Worm (Caenorhabditis elegans) whole organism, young adult: ENCODE data around the gene C53A5.13.

Source experiments
- B0261.1 ChIP-seq: sonication (generic microtip); optimal IDR thresholded peaks from 2 replicates; lab custom pipeline; 2016; ENCODE audit warnings: mild to moderate bottlenecking, missing genetic modification characterization, moderate library complexity, missing compliant biosample characterization
- C06A6.2 ChIP-seq: fragments of 200-800 bp; sonication (Bioruptor generic); conservative IDR thresholded peaks from 2 replicates; pipeline ENCODE4 v1.3.6; 2022; ENCODE audit warnings: missing genetic modification characterization, missing compliant biosample characterization
- F33H1.4 ChIP-seq: fragments of 200-800 bp; sonication (Bioruptor generic); IDR thresholded peaks from 2 replicates; pipeline ENCODE4 v1.3.6; 2022; ENCODE audit warnings: missing genetic modification reagents, missing genetic modification characterization, missing compliant biosample characterization
- F49E8.2 ChIP-seq: sonication (generic microtip); optimal IDR thresholded peaks from 3 replicates; lab custom pipeline; 2017; ENCODE audit warnings: missing genetic modification characterization, mild to moderate bottlenecking, missing compliant biosample characterization, antibody characterized with exemption, moderate library complexity; ENCODE audit not compliant: insufficient read depth
- F57C9.4 ChIP-seq: sonication (generic microtip); optimal IDR thresholded peaks from 2 replicates; lab custom pipeline; 2017; ENCODE audit warnings: mild to moderate bottlenecking, missing genetic modification characterization, missing compliant biosample characterization
- K11D2.4 ChIP-seq: fragments of 200-800 bp; sonication (Bioruptor generic); IDR thresholded peaks from 2 replicates; pipeline ENCODE4 v1.3.6; 2022; ENCODE audit warnings: missing genetic modification reagents, missing genetic modification characterization, missing compliant biosample characterization
- K12H6.12 ChIP-seq: fragments of 200-800 bp; sonication (Bioruptor generic); optimal IDR thresholded peaks from 2 replicates; lab custom pipeline; 2018; ENCODE audit warnings: mild to moderate bottlenecking, missing genetic modification characterization, missing compliant biosample characterization
- Y56A3A.18 ChIP-seq: fragments of 200-800 bp; sonication (Bioruptor generic); IDR thresholded peaks from 2 replicates; pipeline ENCODE4 v1.3.6; 2022; ENCODE audit warnings: missing genetic modification reagents, missing genetic modification characterization, missing compliant biosample characterization
- Y67H2A.10 ChIP-seq: fragments of 200-800 bp; sonication (Bioruptor generic); conservative IDR thresholded peaks from 2 replicates; pipeline ENCODE4 v1.3.6; 2022; ENCODE audit warnings: missing genetic modification reagents, missing genetic modification characterization, missing compliant biosample characterization
- Y79H2A.3 ChIP-seq: fragments of 200-800 bp; sonication (Bioruptor generic); conservative IDR thresholded peaks from 2 replicates; pipeline ENCODE4 v1.3.6; 2022; ENCODE audit warnings: missing genetic modification reagents, missing genetic modification characterization, missing compliant biosample characterization
- ama-1 ChIP-seq, 3 experiments: fragments of 150-350 bp in 1 of 3; sonication (generic microtip) in 2 of 3; optimal IDR thresholded peaks; 2 replicates each; lab custom pipeline; 2014 to 2018; ENCODE audit warnings: missing biosample characterization in 2 of 3, missing genetic modification characterization in 2 of 3, missing genetic modification reagents in 2 of 3
- aptf-2 ChIP-seq: fragments of 200-800 bp; sonication (Bioruptor generic); conservative IDR thresholded peaks from 2 replicates; pipeline ENCODE4 v1.3.6; 2022; ENCODE audit warnings: missing genetic modification reagents, missing genetic modification characterization, missing compliant biosample characterization
- bed-1 ChIP-seq: fragments of 200-800 bp; sonication (Bioruptor generic); IDR thresholded peaks from 2 replicates; pipeline ENCODE4 v1.3.6; 2022; ENCODE audit warnings: missing genetic modification reagents, missing genetic modification characterization, missing compliant biosample characterization
- cebp-1 ChIP-seq, 2 experiments: fragments of 200-800 bp in 1 of 2; sonication (Bioruptor generic) in 1 of 2; sonication (generic microtip) in 1 of 2; IDR thresholded peaks in 1 of 2; optimal IDR thresholded peaks in 1 of 2; 2 replicates each; pipeline versions ENCODE4 v1.3.6 to Lab custom; 2017 to 2022; ENCODE audit warnings: missing compliant biosample characterization in 2 of 2, missing genetic modification characterization in 2 of 2, mild to moderate bottlenecking in 1 of 2, missing genetic modification reagents in 1 of 2, moderate library complexity in 1 of 2
- ceh-100 ChIP-seq: fragments of 200-800 bp; sonication (Bioruptor generic); IDR thresholded peaks from 2 replicates; pipeline ENCODE4 v1.3.6; 2022; ENCODE audit warnings: missing genetic modification reagents, missing genetic modification characterization, missing compliant biosample characterization
- ceh-27 ChIP-seq: fragments of 200-800 bp; sonication (Bioruptor generic); optimal IDR thresholded peaks from 2 replicates; lab custom pipeline; 2018; ENCODE audit warnings: mild to moderate bottlenecking, missing genetic modification characterization, moderate library complexity, missing compliant biosample characterization
- ceh-58 ChIP-seq: fragments of 200-800 bp; sonication (Bioruptor generic); IDR thresholded peaks from 2 replicates; pipeline ENCODE4 v1.3.6; 2022; ENCODE audit warnings: missing genetic modification characterization, missing compliant biosample characterization
- chd-7 ChIP-seq: sonication (generic microtip); optimal IDR thresholded peaks from 2 replicates; lab custom pipeline; 2016; ENCODE audit warnings: mild to moderate bottlenecking, missing genetic modification characterization, moderate library complexity, missing compliant biosample characterization
- die-1 ChIP-seq: sonication (generic microtip); optimal IDR thresholded peaks from 2 replicates; lab custom pipeline; 2016; ENCODE audit warnings: missing genotype, mild to moderate bottlenecking, missing genetic modification characterization, missing compliant biosample characterization
- dpl-1 ChIP-seq: fragments of 150-350 bp; optimal IDR thresholded peaks from 2 replicates; lab custom pipeline; 2014; ENCODE audit warnings: missing biosample characterization, missing genetic modification reagents, missing genetic modification characterization
- egl-44 ChIP-seq: fragments of 200-800 bp; sonication (Bioruptor generic); IDR thresholded peaks from 2 replicates; pipeline ENCODE4 v1.3.6; 2022; ENCODE audit warnings: missing genetic modification reagents, missing genetic modification characterization, missing compliant biosample characterization
- egrh-3 ChIP-seq: fragments of 200-800 bp; sonication (Bioruptor generic); IDR thresholded peaks from 2 replicates; pipeline ENCODE4 v1.3.6; 2022; ENCODE audit warnings: missing genetic modification reagents, missing genetic modification characterization, missing compliant biosample characterization
- fkh-3 ChIP-seq: sonication (generic microtip); optimal IDR thresholded peaks from 2 replicates; lab custom pipeline; 2016; ENCODE audit warnings: mild to moderate bottlenecking, missing genetic modification characterization, missing compliant biosample characterization
- hmg-1.2 ChIP-seq: fragments of 200-800 bp; sonication (Bioruptor generic); IDR thresholded peaks from 2 replicates; pipeline ENCODE4 v1.3.6; 2022; ENCODE audit warnings: missing genetic modification reagents, missing genetic modification characterization, missing compliant biosample characterization
- hsf-1 ChIP-seq: fragments of 200-800 bp; sonication (Bioruptor generic); IDR thresholded peaks from 2 replicates; pipeline ENCODE4 v1.3.6; 2022; ENCODE audit warnings: missing genetic modification reagents, missing genetic modification characterization, missing compliant biosample characterization
- lag-1 ChIP-seq: fragments of 200-800 bp; sonication (Bioruptor generic); IDR thresholded peaks from 2 replicates; pipeline ENCODE4 v1.3.6; 2022; ENCODE audit warnings: missing genetic modification reagents, missing genetic modification characterization, missing compliant biosample characterization
- let-607 ChIP-seq, 2 experiments: fragments of 200-800 bp in 1 of 2; sonication (Bioruptor generic) in 1 of 2; sonication (generic microtip) in 1 of 2; optimal IDR thresholded peaks; 2 replicates each; lab custom pipeline; 2016 to 2018; ENCODE audit warnings: mild to moderate bottlenecking in 2 of 2, missing compliant biosample characterization in 2 of 2, missing genetic modification characterization in 2 of 2, moderate library complexity in 2 of 2, missing genotype in 1 of 2
- lir-1 ChIP-seq: fragments of 200-800 bp; sonication (Bioruptor generic); conservative IDR thresholded peaks from 2 replicates; pipeline ENCODE4 v1.3.6; 2022; ENCODE audit warnings: missing genetic modification reagents, missing genetic modification characterization, missing compliant biosample characterization
- mcd-1 ChIP-seq: fragments of 200-800 bp; sonication (Bioruptor generic); IDR thresholded peaks from 2 replicates; pipeline ENCODE4 v1.3.6; 2022; ENCODE audit warnings: missing genetic modification reagents, missing genetic modification characterization, missing compliant biosample characterization
- mel-28 ChIP-seq: sonication (generic microtip); optimal IDR thresholded peaks from 2 replicates; lab custom pipeline; 2016; ENCODE audit warnings: borderline replicate concordance, mild to moderate bottlenecking, missing genetic modification characterization, missing compliant biosample characterization
- mxl-1 ChIP-seq: sonication (generic microtip); optimal IDR thresholded peaks from 2 replicates; lab custom pipeline; 2016; ENCODE audit warnings: missing genetic modification characterization, missing compliant biosample characterization
- nhr-120 ChIP-seq: fragments of 200-800 bp; sonication (Bioruptor generic); IDR thresholded peaks from 2 replicates; pipeline ENCODE4 v1.3.6; 2022; ENCODE audit warnings: missing genetic modification characterization, missing compliant biosample characterization
- pbrm-1 ChIP-seq: fragments of 200-800 bp; sonication (Bioruptor generic); IDR thresholded peaks from 2 replicates; pipeline ENCODE4 v1.3.6; 2022; ENCODE audit warnings: missing genetic modification reagents, missing genetic modification characterization, missing compliant biosample characterization
- pha-4 ChIP-seq: fragments of 150-350 bp; sonication (generic microtip); optimal IDR thresholded peaks from 2 replicates; lab custom pipeline; 2014; ENCODE audit warnings: missing biosample characterization, missing genetic modification reagents, missing genetic modification characterization
- rec-8 ChIP-seq, 2 experiments: sonication (generic microtip); optimal IDR thresholded peaks; 2 replicates each; lab custom pipeline; 2016; ENCODE audit warnings: mild to moderate bottlenecking in 2 of 2, missing genetic modification characterization in 2 of 2, missing genetic modification reagents in 2 of 2, missing genotype in 2 of 2, missing biosample characterization in 1 of 2, missing compliant biosample characterization in 1 of 2, moderate library complexity in 1 of 2
- repo-1 ChIP-seq: sonication (generic microtip); optimal IDR thresholded peaks from 2 replicates; lab custom pipeline; 2017; ENCODE audit warnings: mild to moderate bottlenecking, missing genetic modification characterization, missing compliant biosample characterization
- rpc-1 ChIP-seq, 2 experiments: fragments of 150-350 bp in 1 of 2; sonication (generic microtip) in 1 of 2; optimal IDR thresholded peaks; 2 replicates each; lab custom pipeline; 2014 to 2018; ENCODE audit warnings: missing biosample characterization in 1 of 2, missing genetic modification characterization in 1 of 2, missing genetic modification reagents in 1 of 2, missing genotype in 1 of 2
- sdz-38 ChIP-seq: sonication (generic microtip); optimal IDR thresholded peaks from 2 replicates; lab custom pipeline; 2016; ENCODE audit warnings: missing genotype, missing genetic modification characterization, missing compliant biosample characterization
- sea-2 ChIP-seq: fragments of 200-800 bp; sonication (Bioruptor generic); IDR thresholded peaks from 2 replicates; pipeline ENCODE4 v1.3.6; 2022; ENCODE audit warnings: missing genetic modification characterization, missing compliant biosample characterization
- snpc-1.1 ChIP-seq: sonication (generic microtip); optimal IDR thresholded peaks from 2 replicates; lab custom pipeline; 2017; ENCODE audit warnings: missing genetic modification characterization, mild to moderate bottlenecking, missing compliant biosample characterization, antibody characterized with exemption, moderate library complexity, missing genotype, missing genetic modification reagents; ENCODE audit not compliant: insufficient read depth
- sptf-2 ChIP-seq: fragments of 200-800 bp; sonication (Bioruptor generic); optimal IDR thresholded peaks from 2 replicates; lab custom pipeline; 2018; ENCODE audit warnings: mild to moderate bottlenecking, missing genetic modification characterization, missing compliant biosample characterization
- tbx-9 ChIP-seq: sonication (generic microtip); optimal IDR thresholded peaks from 2 replicates; lab custom pipeline; 2016; ENCODE audit warnings: borderline replicate concordance, missing genetic modification characterization, inconsistent platforms, missing compliant biosample characterization
- unc-62 ChIP-seq: fragments of 150-350 bp; optimal IDR thresholded peaks from 2 replicates; lab custom pipeline; 2014; ENCODE audit warnings: missing biosample characterization, missing genetic modification reagents, missing genetic modification characterization
- ztf-22 ChIP-seq: fragments of 200-800 bp; sonication (Bioruptor generic); optimal IDR thresholded peaks from 2 replicates; lab custom pipeline; 2018; ENCODE audit warnings: mild to moderate bottlenecking, missing genetic modification characterization, moderate library complexity, missing compliant biosample characterization
- ztf-25 ChIP-seq: fragments of 200-800 bp; sonication (Bioruptor generic); IDR thresholded peaks from 2 replicates; pipeline ENCODE4 v1.3.6; 2022; ENCODE audit warnings: missing genetic modification reagents, missing genetic modification characterization, missing compliant biosample characterization
- ztf-3 ChIP-seq: fragments of 200-800 bp; sonication (Bioruptor generic); optimal IDR thresholded peaks from 2 replicates; lab custom pipeline; 2018; ENCODE audit warnings: mild to moderate bottlenecking, missing genetic modification characterization, missing compliant biosample characterization

C53A5.13 gene

DNA sequence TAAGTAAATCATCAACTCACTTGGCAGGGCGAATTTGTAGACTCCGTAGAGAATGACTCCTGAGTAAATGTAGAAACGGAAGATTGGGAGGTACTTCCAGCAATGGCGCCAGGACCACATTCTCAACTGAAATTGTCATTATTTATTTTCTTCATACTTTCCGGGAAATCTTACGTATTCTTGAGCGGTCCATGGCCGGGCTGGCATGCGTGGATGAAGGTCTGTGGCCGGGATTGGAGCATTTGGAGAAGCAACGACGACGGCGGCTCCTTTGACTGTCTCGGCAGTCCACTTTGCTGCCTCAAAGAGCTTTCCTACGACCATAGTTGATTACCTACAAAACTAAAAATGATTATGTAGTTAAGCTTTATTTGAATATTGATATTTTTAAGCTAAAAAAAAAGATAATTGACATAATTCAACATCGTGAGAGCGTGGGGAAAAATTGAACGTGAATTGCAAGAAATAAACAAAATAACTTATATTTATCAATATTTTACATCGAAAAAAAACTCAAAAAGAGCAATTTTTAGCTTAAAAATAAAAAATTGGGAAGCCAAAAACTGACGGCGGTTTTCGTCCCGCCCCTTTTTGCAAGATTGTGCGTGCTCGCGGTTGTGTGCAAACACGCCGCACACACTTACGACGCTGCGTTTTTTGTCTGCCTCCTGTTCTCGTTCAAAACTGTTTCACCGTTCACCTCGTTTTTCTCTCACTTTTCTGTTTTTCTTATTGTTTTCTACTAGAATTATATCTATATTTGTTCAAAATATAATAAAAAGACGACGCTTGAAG is 22.7 kb upstream of the C53A5.13 start, which contains the start of gene ril-1 (continued):
- no peak for TF ChIP-seq ztf-25
- no peak for TF ChIP-seq snpc-1.1 (tag; lab: Kevin White, UChicago)
- no peak for TF ChIP-seq F49E8.2 (tag; lab: Kevin White, UChicago)
- no peak for TF ChIP-seq K11D2.4 (GFP tag; lab: Robert Waterston, UW)
- 0 out of 2 replicates have a peak, but pooled peaks have one; percentile 12 for TF ChIP-seq pbrm-1 (GFP tag; lab: Robert Waterston, UW)
- TF ChIP-seq ztf-3 (GFP tag; lab: Kevin White, UChicago): no peak
- TF ChIP-seq ceh-58 (GFP tag; lab: Robert Waterston, UW): no peak
- no peak for TF ChIP-seq die-1
- TF ChIP-seq repo-1 (tag; lab: Kevin White, UChicago): no peak
- TF ChIP-seq cebp-1 (GFP tag; IDR thresholded peaks at IDR 0.05; lab: Robert Waterston, UW): no peak
- peak; percentile 13 for TF ChIP-seq cebp-1 (tag; optimal IDR thresholded peaks at IDR 0.05; lab: Kevin White, UChicago)
- TF ChIP-seq sptf-2 (GFP tag; lab: Kevin White, UChicago): no peak
- no peak for TF ChIP-seq fkh-3 (tag; lab: Kevin White, UChicago)
- TF ChIP-seq lag-1 (GFP tag; lab: Robert Waterston, UW): no peak
- TF ChIP-seq B0261.1 (tag; lab: Kevin White, UChicago): no peak
- no peak for TF ChIP-seq egrh-3
- TF ChIP-seq mel-28 (tag; lab: Kevin White, UChicago): no peak
- no peak for TF ChIP-seq F57C9.4 (tag; lab: Kevin White, UChicago)
- TF ChIP-seq egl-44 (GFP tag; lab: Robert Waterston, UW): no peak
- no peak for TF ChIP-seq pha-4 (tag; lab: Kevin White, UChicago)
- TF ChIP-seq unc-62 (GFP tag; lab: Kevin White, UChicago): no peak
- no peak for TF ChIP-seq nhr-120
- no peak for TF ChIP-seq lir-1 (GFP tag; lab: Robert Waterston, UW)
- TF ChIP-seq tbx-9 (tag; lab: Kevin White, UChicago): no peak
- no peak for TF ChIP-seq aptf-2 (GFP tag; lab: Robert Waterston, UW)
- TF ChIP-seq ceh-27 (GFP tag; lab: Kevin White, UChicago): no peak
- TF ChIP-seq sdz-38 (tag; lab: Kevin White, UChicago): no peak
- no peak for TF ChIP-seq dpl-1
- no peak for TF ChIP-seq hsf-1 (GFP tag; lab: Robert Waterston, UW)
- no peak for TF ChIP-seq K12H6.12 (tag; lab: Kevin White, UChicago)
- TF ChIP-seq ztf-22 (GFP tag; lab: Kevin White, UChicago): no peak
- TF ChIP-seq let-607 (tag; optimal IDR thresholded peaks at IDR 0.05; lab: Kevin White, UChicago): no peak
- TF ChIP-seq hmg-1.2 (GFP tag; lab: Robert Waterston, UW): peak; percentile 12; the same call in 1 of the 2 replicates
- TF ChIP-seq sea-2: no peak
- TF ChIP-seq bed-1 (GFP tag; lab: Robert Waterston, UW): no peak

DNA sequence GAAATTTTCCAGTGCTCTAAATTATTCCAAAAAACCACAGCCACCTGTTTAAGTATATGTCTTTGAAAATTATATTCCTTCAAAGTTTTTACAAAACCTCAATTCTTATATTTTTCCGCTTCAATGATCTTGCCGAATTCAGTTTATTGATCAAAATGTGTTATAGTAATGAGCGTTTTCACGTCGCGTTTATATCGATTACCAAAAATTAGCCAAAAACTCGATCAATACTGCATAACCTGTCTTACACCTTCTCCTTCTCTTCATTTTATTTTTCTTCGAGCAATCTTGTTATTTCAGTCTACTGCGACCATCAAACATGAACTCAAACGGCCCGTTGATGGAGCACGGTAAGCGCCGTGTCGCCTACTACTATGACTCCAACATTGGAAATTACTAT is 21.6 kb upstream of the C53A5.13 start, which contains the start of gene hda-1:
Gene hda-1, plus strand, starts transcription at position 301 of the 400 bp plus-strand sequence.
- TF ChIP-seq Y67H2A.10 (GFP tag; lab: Robert Waterston, UW): no peak
- no peak for TF ChIP-seq mxl-1
- TF ChIP-seq F33H1.4 (GFP tag; lab: Robert Waterston, UW): no peak
- no peak for TF ChIP-seq rpc-1 (optimal IDR thresholded peaks at IDR 0.05; lab: Kevin White, UChicago)
- no peak for TF ChIP-seq rpc-1 (tag; optimal IDR thresholded peaks at IDR 0.05; lab: Kevin White, UChicago)
- TF ChIP-seq rec-8 (tag; optimal IDR thresholded peaks at IDR 0.05; lab: Kevin White, UChicago): no peak
- no peak for TF ChIP-seq Y56A3A.18 (GFP tag; lab: Robert Waterston, UW)
- no peak for TF ChIP-seq C06A6.2 (GFP tag; lab: Robert Waterston, UW)
- TF ChIP-seq mcd-1 (GFP tag; lab: Robert Waterston, UW): no peak
- no peak for TF ChIP-seq chd-7 (tag; lab: Kevin White, UChicago)
- TF ChIP-seq ama-1 (optimal IDR thresholded peaks at IDR 0.05; lab: Kevin White, UChicago): no peak
- no peak for TF ChIP-seq ama-1 (GFP tag; optimal IDR thresholded peaks at IDR 0.05; lab: Kevin White, UChicago)
- no peak for TF ChIP-seq Y79H2A.3 (GFP tag; lab: Robert Waterston, UW)
- no peak for TF ChIP-seq ceh-100
- TF ChIP-seq dpl-1: no peak
